Fruit fly (Drosophila melanogaster) whole organism, wandering third instar larva: ENCODE measurements around the gene Cp7Fa.
A peak's percentile ranks its signal among the peaks of the same experiment; 100 is the strongest.

Source experiments
- CG32264 ChIP-seq: fragments of 200-800 bp; sonication (Bioruptor generic); optimal IDR thresholded peaks from 2 replicates; lab custom pipeline; 2016; ENCODE audit warnings: missing biosample characterization, missing genetic modification characterization
- CrebA ChIP-seq: fragments of 200-800 bp; sonication (Bioruptor generic); optimal IDR thresholded peaks from 2 replicates; lab custom pipeline; 2016; ENCODE audit warnings: missing biosample characterization, mild to moderate bottlenecking, missing genetic modification characterization, borderline replicate concordance
- Hr78 ChIP-seq: fragments of >200 bp; optimal IDR thresholded peaks from 2 replicates; lab custom pipeline; 2017; ENCODE audit warnings: missing biosample characterization, missing genetic modification characterization
- N ChIP-seq: fragments of >200 bp; optimal IDR thresholded peaks from 2 replicates; lab custom pipeline; 2018; ENCODE audit warnings: missing biosample characterization, missing external identifiers, missing genetic modification characterization
- OdsH ChIP-seq: fragments of 200-800 bp; sonication (Bioruptor generic); optimal IDR thresholded peaks from 2 replicates; lab custom pipeline; 2016; ENCODE audit warnings: missing biosample characterization, mild to moderate bottlenecking, missing genetic modification characterization
- Rel ChIP-seq, 2 experiments: fragments of 200-800 bp; sonication (Bioruptor generic) in 1 of 2; optimal IDR thresholded peaks; 2 replicates in 1 of 2; 3 replicates in 1 of 2; lab custom pipeline; 2016 to 2019; ENCODE audit warnings: mild to moderate bottlenecking in 2 of 2, missing biosample characterization in 2 of 2, missing genetic modification characterization in 2 of 2, moderate library complexity in 1 of 2
- Vsx2 ChIP-seq: fragments of 200-300, 225-300 bp; sonication (Bioruptor generic); optimal IDR thresholded peaks from 2 replicates; lab custom pipeline; 2018; ENCODE audit warnings: missing biosample characterization, missing genetic modification characterization; ENCODE audit not compliant: partially characterized antibody
- dl ChIP-seq, 2 experiments: fragments of 175-275, 200-275 bp in 1 of 2; fragments of 200-275 bp in 1 of 2; sonication (Bioruptor generic); optimal IDR thresholded peaks; lab custom pipeline; 2018; ENCODE audit warnings: mild to moderate bottlenecking in 2 of 2, missing biosample characterization in 2 of 2, missing genetic modification characterization in 2 of 2, moderate library complexity in 2 of 2; ENCODE audit not compliant: partially characterized antibody in 2 of 2, insufficient read depth in 1 of 2
- dmrt93B ChIP-seq: fragments of 200-800 bp; sonication (Bioruptor generic); optimal IDR thresholded peaks from 2 replicates; lab custom pipeline; 2018; ENCODE audit warnings: missing biosample characterization, mild to moderate bottlenecking, missing genetic modification characterization
- lola ChIP-seq: fragments of >200 bp; optimal IDR thresholded peaks from 2 replicates; lab custom pipeline; 2017; ENCODE audit warnings: missing biosample characterization, missing genetic modification characterization
- psq ChIP-seq: fragments of 200-800 bp; sonication (Bioruptor generic); optimal IDR thresholded peaks from 3 replicates; lab custom pipeline; 2017; ENCODE audit warnings: missing biosample characterization, mild to moderate bottlenecking, missing genetic modification characterization, moderate library complexity

- TF ChIP-seq dl (GFP tag; optimal IDR thresholded peaks at IDR 0.05; lab: Kevin White, UChicago; ENCODE audit: insufficient read depth in 1 of 2, partially characterized antibody in 2 of 2) (no peak), Hr78 (GFP tag; lab: Kevin White, UChicago) (no peak), N (GFP tag; lab: Kevin White, UChicago) (no peak), dmrt93B (no peak), Vsx2 (no peak), psq (GFP tag; lab: Kevin White, UChicago) (no peak), Rel (GFP tag; optimal IDR thresholded peaks at IDR 0.05; lab: Kevin White, UChicago) (no peak), Rel (tag; optimal IDR thresholded peaks at IDR 0.05; lab: Kevin White, UChicago) (peak; percentile 7), CrebA (GFP tag; lab: Kevin White, UChicago) (no peak), CG32264 (GFP tag; lab: Kevin White, UChicago) (no peak), lola (GFP tag; lab: Kevin White, UChicago) (no peak), OdsH (GFP tag; lab: Kevin White, UChicago) (no peak)
Observed at dm6 chrX:8442161-8442560, 28.5 kb upstream of the Cp7Fa start, which contains the start of gene CG12123.
